Worm (Caenorhabditis elegans) whole organism, mixed stage, embryonic: ENCODE results near the gene oac-40.

Experiments used
- M03D4.4 ChIP-seq: sonication (generic microtip); optimal IDR thresholded peaks from 2 replicates; lab custom pipeline; 2017; ENCODE audit warnings: mild to moderate bottlenecking, missing genetic modification characterization, missing compliant biosample characterization
- blmp-1 ChIP-seq: fragments of 150-350 bp; optimal IDR thresholded peaks from 2 replicates; lab custom pipeline; 2014; ENCODE audit warnings: missing biosample characterization, missing genetic modification characterization
- elt-1 ChIP-seq: sonication (generic microtip); optimal IDR thresholded peaks from 2 replicates; lab custom pipeline; 2017; ENCODE audit warnings: missing genetic modification characterization, mild to moderate bottlenecking, missing compliant biosample characterization, antibody characterized with exemption, moderate library complexity, borderline replicate concordance; ENCODE audit not compliant: insufficient read depth
- lsy-2 ChIP-seq: fragments of 150-350 bp; optimal IDR thresholded peaks from 2 replicates; lab custom pipeline; 2014; ENCODE audit warnings: missing biosample characterization, missing genetic modification characterization
- pha-4 ChIP-seq: fragments of 150-350 bp; optimal IDR thresholded peaks from 2 replicates; lab custom pipeline; 2018; ENCODE audit warnings: missing biosample characterization, missing genetic modification reagents, missing genetic modification characterization
- sem-2 ChIP-seq: fragments of 200-800 bp; sonication (Bioruptor generic); optimal IDR thresholded peaks from 2 replicates; lab custom pipeline; 2018; ENCODE audit warnings: mild to moderate bottlenecking, missing genetic modification characterization, missing compliant biosample characterization
- tbx-8 ChIP-seq: fragments of 200-800 bp; sonication (Bioruptor generic); optimal IDR thresholded peaks from 2 replicates; lab custom pipeline; 2018; ENCODE audit warnings: mild to moderate bottlenecking, missing genetic modification characterization, moderate library complexity, missing compliant biosample characterization
- unc-39 ChIP-seq: fragments of 150-350 bp; optimal IDR thresholded peaks from 2 replicates; lab custom pipeline; 2014; ENCODE audit warnings: missing biosample characterization, missing genetic modification characterization
- unc-62 ChIP-seq: fragments of 150-350 bp; optimal IDR thresholded peaks from 2 replicates; lab custom pipeline; 2014; ENCODE audit warnings: missing biosample characterization, missing genetic modification reagents, missing genetic modification characterization

DNA sequence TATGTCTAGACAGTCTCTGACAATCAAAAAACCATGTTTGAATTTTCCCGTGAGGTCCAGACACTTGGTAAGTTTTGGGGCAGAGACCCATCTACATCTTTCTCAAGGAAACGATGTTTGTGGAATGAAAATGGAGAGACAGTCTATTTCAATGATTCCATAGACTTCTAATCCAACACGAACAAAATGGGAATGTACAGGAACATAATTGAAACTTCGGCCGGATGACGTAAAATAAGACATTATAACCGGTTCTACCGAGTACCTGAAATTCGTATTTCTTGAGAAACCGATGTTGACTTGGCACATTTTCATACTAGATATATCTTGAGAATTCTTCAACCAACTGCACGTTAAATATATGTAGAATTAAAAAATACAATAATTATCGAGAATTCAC lies 28.5 kb upstream of the oac-40 start, which contains the start of gene str-87:
- TF ChIP-seq pha-4 (tag; lab: Kevin White, UChicago): no peak
- no peak for TF ChIP-seq M03D4.4 (tag; lab: Kevin White, UChicago)
- TF ChIP-seq tbx-8: no peak
- TF ChIP-seq lsy-2 (tag; lab: Kevin White, UChicago): no peak
- no peak for TF ChIP-seq elt-1 (tag; lab: Kevin White, UChicago)
- TF ChIP-seq unc-62 (GFP tag; lab: Kevin White, UChicago): no peak
- TF ChIP-seq sem-2: no peak
- no peak for TF ChIP-seq blmp-1 (tag; lab: Kevin White, UChicago)
- TF ChIP-seq unc-39: no peak
